Worm (Caenorhabditis elegans) whole organism, early embryonic: Measurements from ENCODE around the gene ins-35.
"Not testable (repeated sequence)": the region's sequence is repeated elsewhere in the genome, so short reads cannot be mapped to it uniquely, and the experiment has no call there.

Experiments
- B0310.2 ChIP-seq: sonication (generic microtip); optimal IDR thresholded peaks from 2 replicates; lab custom pipeline; 2016; ENCODE audit warnings: mild to moderate bottlenecking, missing genetic modification characterization, missing compliant biosample characterization
- F13C5.2 ChIP-seq: sonication (generic microtip); optimal IDR thresholded peaks from 2 replicates; lab custom pipeline; 2017; ENCODE audit warnings: mild to moderate bottlenecking, missing genetic modification characterization, inconsistent platforms, missing compliant biosample characterization
- aly-1 ChIP-seq: sonication (generic microtip); optimal IDR thresholded peaks from 2 replicates; lab custom pipeline; 2016; ENCODE audit warnings: missing genetic modification characterization, missing compliant biosample characterization
- ama-1 ChIP-seq: fragments of 150-350 bp; optimal IDR thresholded peaks from 2 replicates; lab custom pipeline; 2014
- ceh-13 ChIP-seq: fragments of 200-800 bp; sonication (Bioruptor generic); optimal IDR thresholded peaks from 2 replicates; lab custom pipeline; 2018; ENCODE audit warnings: mild to moderate bottlenecking, missing genetic modification characterization, missing compliant biosample characterization
- ceh-36 ChIP-seq: sonication (generic microtip); optimal IDR thresholded peaks from 2 replicates; lab custom pipeline; 2016; ENCODE audit warnings: missing genetic modification characterization, inconsistent platforms, missing compliant biosample characterization
- ets-7 ChIP-seq: sonication (generic microtip); optimal IDR thresholded peaks from 2 replicates; lab custom pipeline; 2016; ENCODE audit warnings: missing genotype, missing genetic modification characterization, missing compliant biosample characterization
- flt-1 ChIP-seq: fragments of 200-800 bp; sonication (Bioruptor generic); IDR thresholded peaks from 2 replicates; pipeline ENCODE4 v1.3.6; 2022; ENCODE audit warnings: missing genetic modification characterization, missing compliant biosample characterization
- hmbx-1 ChIP-seq: sonication (generic microtip); optimal IDR thresholded peaks from 2 replicates; lab custom pipeline; 2016; ENCODE audit warnings: mild to moderate bottlenecking, missing genetic modification characterization, missing compliant biosample characterization
- hmg-4 ChIP-seq: fragments of 200-800 bp; sonication (Bioruptor generic); optimal IDR thresholded peaks from 2 replicates; lab custom pipeline; 2018; ENCODE audit warnings: mild to moderate bottlenecking, missing genetic modification characterization, missing compliant biosample characterization
- hnd-1 ChIP-seq: sonication (generic microtip); optimal IDR thresholded peaks from 2 replicates; lab custom pipeline; 2016; ENCODE audit warnings: missing genetic modification characterization, missing compliant biosample characterization
- pes-1 ChIP-seq: fragments of 200-800 bp; sonication (Bioruptor generic); IDR thresholded peaks from 2 replicates; pipeline ENCODE4 v1.3.6; 2022; ENCODE audit warnings: missing genetic modification reagents, missing genetic modification characterization, missing compliant biosample characterization
- scrt-1 ChIP-seq: fragments of 200-800 bp; sonication (Bioruptor generic); IDR thresholded peaks from 2 replicates; pipeline ENCODE4 v1.3.6; 2022; ENCODE audit warnings: missing genetic modification characterization, missing compliant biosample characterization
- sea-1 ChIP-seq: fragments of 200-800 bp; sonication (Bioruptor generic); conservative IDR thresholded peaks from 2 replicates; pipeline ENCODE4 v1.3.6; 2022; ENCODE audit warnings: missing genetic modification characterization, missing compliant biosample characterization
- tbx-11 ChIP-seq: fragments of 200-800 bp; sonication (Bioruptor generic); IDR thresholded peaks from 2 replicates; pipeline ENCODE4 v1.3.6; 2022; ENCODE audit warnings: missing genetic modification characterization, missing compliant biosample characterization
- tbx-37 ChIP-seq: fragments of 200-800 bp; sonication (Bioruptor generic); conservative IDR thresholded peaks from 2 replicates; pipeline ENCODE4 v1.3.6; 2022; ENCODE audit warnings: missing genetic modification reagents, missing genetic modification characterization, missing compliant biosample characterization
- tra-4 ChIP-seq: sonication (generic microtip); optimal IDR thresholded peaks from 2 replicates; lab custom pipeline; 2017; ENCODE audit warnings: missing genetic modification characterization, missing compliant biosample characterization

ins-35 gene

ce11 chrV:20351195-20351594 lies 24.1 kb upstream of the ins-35 start, which contains the start of gene K02E2.1:
Gene K02E2.1 (plus strand): TSS chrV:20351495.
- TF ChIP-seq hmg-4 (GFP tag; lab: Kevin White, UChicago) (no peak), ceh-36 (tag; lab: Kevin White, UChicago) (no peak), tra-4 (tag; lab: Kevin White, UChicago) (no peak), flt-1 (GFP tag; lab: Robert Waterston, UW) (no peak), pes-1 (GFP tag; lab: Robert Waterston, UW) (no peak), B0310.2 (tag; lab: Kevin White, UChicago) (no peak), ceh-13 (no peak), tbx-11 (no peak), scrt-1 (GFP tag; lab: Robert Waterston, UW) (no peak), aly-1 (tag; lab: Kevin White, UChicago) (no peak), F13C5.2 (no peak), sea-1 (GFP tag; lab: Robert Waterston, UW) (no peak), ama-1 (lab: Kevin White, UChicago) (no peak), tbx-37 (GFP tag; lab: Robert Waterston, UW) (no peak), hnd-1 (tag; lab: Kevin White, UChicago) (no peak), hmbx-1 (no peak), ets-7 (tag; lab: Kevin White, UChicago) (no peak)

- no peak for TF ChIP-seq ets-7 (tag; lab: Kevin White, UChicago)
Observed at ce11 chrV:20356472-20356871, 18.9 kb upstream of the ins-35 start, which contains the start of gene grd-11. Gene grd-11 (plus strand): TSS chrV:20356772.

- TF ChIP-seq hnd-1 (tag; lab: Kevin White, UChicago) (no peak), pes-1 (GFP tag; lab: Robert Waterston, UW) (no peak), ceh-36 (tag; lab: Kevin White, UChicago) (no peak), hmg-4 (GFP tag; lab: Kevin White, UChicago) (no peak)
Observed at ce11 chrV:20366839-20367238, 8.5 kb upstream of the ins-35 start, which contains the start of gene K02E2.8. Gene K02E2.8 (minus strand): TSS chrV:20366939.

ce11 chrV:20369153-20369552 lies 6.2 kb upstream of the ins-35 start, which contains the start of gene srh-177:
Gene srh-177 (minus strand): TSS chrV:20369253.
- not testable (repeated sequence) for TF ChIP-seq ceh-36 (tag; lab: Kevin White, UChicago); aly-1 (tag; lab: Kevin White, UChicago); ama-1 (lab: Kevin White, UChicago)

- no peak for TF ChIP-seq hmbx-1
- no peak for TF ChIP-seq flt-1 (GFP tag; lab: Robert Waterston, UW)
- no peak for TF ChIP-seq ceh-36 (tag; lab: Kevin White, UChicago)
- TF ChIP-seq B0310.2 (tag; lab: Kevin White, UChicago): no peak
- no peak for TF ChIP-seq scrt-1 (GFP tag; lab: Robert Waterston, UW)
- TF ChIP-seq tbx-11: no peak
- TF ChIP-seq ama-1 (lab: Kevin White, UChicago): no peak
- TF ChIP-seq sea-1 (GFP tag; lab: Robert Waterston, UW): no peak
- TF ChIP-seq F13C5.2: no peak
- no peak for TF ChIP-seq ets-7 (tag; lab: Kevin White, UChicago)
- TF ChIP-seq aly-1 (tag; lab: Kevin White, UChicago): no peak
- no peak for TF ChIP-seq ceh-13
- no peak for TF ChIP-seq pes-1 (GFP tag; lab: Robert Waterston, UW)
- no peak for TF ChIP-seq hnd-1 (tag; lab: Kevin White, UChicago)
- no peak for TF ChIP-seq hmg-4 (GFP tag; lab: Kevin White, UChicago)
- TF ChIP-seq tra-4 (tag; lab: Kevin White, UChicago): no peak
Observed at ce11 chrV:20374484-20374883, 852 bp upstream of the ins-35 start.

ce11 chrV:20376070-20376469 lies 734 bp downstream of the ins-35 start:
- TF ChIP-seq scrt-1 (GFP tag; lab: Robert Waterston, UW): no peak
- TF ChIP-seq aly-1 (tag; lab: Kevin White, UChicago): no peak
- no peak for TF ChIP-seq tbx-11
- TF ChIP-seq ama-1 (lab: Kevin White, UChicago): no peak

ce11 chrV:20380320-20380719 lies 5.0 kb downstream of the ins-35 start, which contains the start of gene K02E2.6:
Gene K02E2.6 (plus strand): TSS chrV:20380561.
- TF ChIP-seq F13C5.2 (peak; percentile 13), sea-1 (GFP tag; lab: Robert Waterston, UW) (no peak), scrt-1 (GFP tag; lab: Robert Waterston, UW) (no peak)

ce11 chrV:20383065-20383609 lies 7.8 kb downstream of the ins-35 start, which contains the start of gene K02E2.11:
Gene K02E2.11 (plus strand): TSS chrV:20383315.
- TF ChIP-seq F13C5.2 (peak; percentile 69), B0310.2 (tag; lab: Kevin White, UChicago) (no peak), tbx-37 (GFP tag; lab: Robert Waterston, UW) (no peak), ets-7 (tag; lab: Kevin White, UChicago) (no peak), ceh-36 (tag; lab: Kevin White, UChicago) (no peak), hmg-4 (GFP tag; lab: Kevin White, UChicago) (peak; percentile 3)
